Fruit fly (Drosophila melanogaster) Kc167 (cell line): ENCODE measurements around the gene CtsL4.

ENCODE experiments used
- insv ChIP-seq: fragments of >200 bp; optimal IDR thresholded peaks from 3 replicates; lab custom pipeline; 2018; ENCODE audit warnings: missing external identifiers
- psq ChIP-seq: fragments of >200 bp; optimal IDR thresholded peaks from 2 replicates; lab custom pipeline; 2017; ENCODE audit warnings: missing external identifiers
- ttk ChIP-seq: sonication (Bioruptor generic); optimal IDR thresholded peaks from 2 replicates; lab custom pipeline; 2017; ENCODE audit warnings: missing external identifiers

dm6 chr2L:10341405-10341804, 15.0 kb downstream of the CtsL4 start, which contains the start of gene CG31715:
- TF ChIP-seq insv (lab: Kevin White, UChicago) (no peak), ttk (lab: Kevin White, UChicago) (no peak), psq (no peak)
